Fruit fly (Drosophila melanogaster) whole organism, pupa: ENCODE results near the gene VhaM9.7-c.

ENCODE experiments used
- CG14655 ChIP-seq: fragments of 200-800 bp; sonication (Bioruptor generic); optimal IDR thresholded peaks from 3 replicates; lab custom pipeline; 2017; ENCODE audit warnings: mild to moderate bottlenecking, missing biosample characterization, missing genetic modification reagents, missing genetic modification characterization
- CG17806 ChIP-seq: fragments of 200-800 bp; sonication (Bioruptor generic); optimal IDR thresholded peaks from 2 replicates; lab custom pipeline; 2018; ENCODE audit warnings: missing biosample characterization, mild to moderate bottlenecking, missing genetic modification characterization, moderate library complexity
- CG32121 ChIP-seq: fragments of 200-800 bp; sonication (Bioruptor generic); IDR thresholded peaks from 2 replicates; pipeline ENCODE4 v1.3.6; 2022; ENCODE audit warnings: missing biosample characterization, missing genetic modification characterization
- CG34367 ChIP-seq: fragments of 200-800 bp; sonication (Bioruptor generic); optimal IDR thresholded peaks from 2 replicates; lab custom pipeline; 2018; ENCODE audit warnings: missing biosample characterization, mild to moderate bottlenecking, missing genetic modification characterization
- D1 ChIP-seq: fragments of 200-800 bp; sonication (Bioruptor generic); optimal IDR thresholded peaks from 2 replicates; lab custom pipeline; 2018; ENCODE audit warnings: missing biosample characterization, mild to moderate bottlenecking, missing genetic modification characterization, moderate library complexity
- Ets98B ChIP-seq: fragments of 200-800 bp; sonication (Bioruptor generic); IDR thresholded peaks from 2 replicates; pipeline ENCODE4 v1.3.6; 2022; ENCODE audit warnings: missing biosample characterization, missing genetic modification characterization

- TF ChIP-seq CG14655 (GFP tag; lab: Kevin White, UChicago) (no peak), CG34367 (no peak), D1 (tag; lab: Kevin White, UChicago) (no peak), Ets98B (GFP tag; lab: Robert Waterston, UW) (no peak; the same call in 1 of the 2 replicates), CG32121 (GFP tag; lab: Robert Waterston, UW) (no peak), CG17806 (no peak)
Observed at dm6 chr3L:4185259-4185658, 1.4 kb downstream of the VhaM9.7-c start.
